Fruit fly (Drosophila melanogaster): ENCODE data around the gene Kal1.

Gene Kal1

DNA sequence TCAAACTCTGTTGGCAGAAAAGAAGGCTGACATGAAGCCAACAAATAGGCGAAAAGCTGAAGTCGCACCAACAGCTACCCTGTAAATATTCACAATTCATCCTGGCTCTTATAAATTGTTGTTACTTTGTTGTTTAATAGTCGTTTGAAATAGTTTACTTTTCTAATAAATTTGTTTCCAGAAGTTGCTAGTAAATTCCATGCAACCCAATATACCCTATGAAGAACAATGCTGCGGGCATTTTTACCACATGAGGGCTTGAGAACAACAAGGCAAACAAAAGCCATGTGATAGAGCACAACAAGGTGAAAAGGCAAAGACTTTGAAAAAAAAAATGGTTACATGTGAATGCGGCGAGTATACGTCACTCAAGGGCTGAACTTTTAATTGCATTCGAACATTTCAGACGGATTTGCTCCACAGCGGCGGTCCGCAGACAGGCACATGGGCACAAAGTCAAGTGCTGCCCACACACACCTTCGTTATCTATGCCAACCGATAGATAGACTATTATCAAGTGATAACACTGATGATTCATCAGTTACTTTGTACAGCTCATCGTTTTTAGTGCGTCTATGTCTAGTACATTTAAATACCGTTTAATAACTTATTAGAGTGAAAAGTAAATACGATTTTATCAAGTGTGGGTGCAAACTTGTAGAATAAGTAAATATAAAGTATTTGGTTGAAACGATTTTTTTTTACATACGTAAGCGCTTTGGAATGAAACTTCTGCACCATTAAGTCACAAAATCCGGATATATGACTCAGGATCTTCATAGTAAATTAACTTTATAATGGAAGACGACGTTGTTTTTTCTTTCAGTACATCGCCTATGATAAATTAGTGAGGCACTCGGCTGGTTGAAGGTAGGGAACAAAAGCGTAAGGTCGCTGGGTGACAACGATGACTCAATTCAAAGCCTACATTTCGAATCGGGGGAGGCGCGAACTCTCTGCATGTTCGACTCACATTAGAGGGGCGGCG is 41.9 kb upstream of the Kal1 start (continued):
- no peak for TF ChIP-seq Hr38 (GFP tag; optimal IDR thresholded peaks at IDR 0.05)
- TF ChIP-seq dsx (GFP tag; optimal IDR thresholded peaks at IDR 0.05; ENCODE audit: poor library complexity, severe bottlenecking): peak; percentile 25
- TF ChIP-seq Smox (GFP tag; optimal IDR thresholded peaks at IDR 0.05): no peak
- TF ChIP-seq CG10669 (GFP tag; optimal IDR thresholded peaks at IDR 0.05): peak; percentile 48
- TF ChIP-seq Gug (GFP tag; IDR thresholded peaks at IDR 0.05): peak; percentile 74
- TF ChIP-seq pdm3 (GFP tag; optimal IDR thresholded peaks at IDR 0.05): peak; percentile 76
- peak; percentile 58 for TF ChIP-seq Sox102F (GFP tag; optimal IDR thresholded peaks at IDR 0.05)
- no peak for TF ChIP-seq CG6854 (GFP tag; optimal IDR thresholded peaks at IDR 0.05)
- peak; percentile 41 for TF ChIP-seq CG11902 (GFP tag; optimal IDR thresholded peaks at IDR 0.05)
- peak; percentile 53 for TF ChIP-seq CG34406 (GFP tag; optimal IDR thresholded peaks at IDR 0.05)
- peak; percentile 68 for TF ChIP-seq net (GFP tag; optimal IDR thresholded peaks at IDR 0.05)
- TF ChIP-seq esn (GFP tag; optimal IDR thresholded peaks at IDR 0.05): peak; percentile 76
- peak in 1 of 2 experiments; percentile 21 for TF ChIP-seq ss (GFP tag; optimal IDR thresholded peaks at IDR 0.05)
- TF ChIP-seq Blimp-1 (GFP tag; optimal IDR thresholded peaks at IDR 0.05): peak; percentile 4
- TF ChIP-seq CG11762 (GFP tag; optimal IDR thresholded peaks at IDR 0.05; ENCODE audit: insufficient read depth): peak; percentile 31
- peak; percentile 17 for TF ChIP-seq fd59A (GFP tag; optimal IDR thresholded peaks at IDR 0.05)
- TF ChIP-seq CG8319 (GFP tag; optimal IDR thresholded peaks at IDR 0.05): peak; percentile 42
- TF ChIP-seq Eip75B (GFP tag; optimal IDR thresholded peaks at IDR 0.05): peak; percentile 52
- peak; percentile 32 for TF ChIP-seq Sox15 (GFP tag; optimal IDR thresholded peaks at IDR 0.05)
- peak; percentile 60 for TF ChIP-seq Ets21C (GFP tag; optimal IDR thresholded peaks at IDR 0.05)
- TF ChIP-seq CG31627 (GFP tag; optimal IDR thresholded peaks at IDR 0.05): peak; percentile 84
- TF ChIP-seq CG4318 (GFP tag; optimal IDR thresholded peaks at IDR 0.05): peak; percentile 36
- peak; percentile 76 for TF ChIP-seq CG15336 (GFP tag; IDR thresholded peaks at IDR 0.05)
- peak; percentile 75 for TF ChIP-seq acj6 (GFP tag; optimal IDR thresholded peaks at IDR 0.05)
- TF ChIP-seq achi (GFP tag; optimal IDR thresholded peaks at IDR 0.05): peak; percentile 74
- TF ChIP-seq CG9139 (GFP tag; optimal IDR thresholded peaks at IDR 0.05): no peak
- TF ChIP-seq Hr39 (GFP tag; optimal IDR thresholded peaks at IDR 0.05): peak; percentile 87
- peak; percentile 17 for TF ChIP-seq fkh (GFP tag; optimal IDR thresholded peaks at IDR 0.05)
- TF ChIP-seq CG6276 (GFP tag; optimal IDR thresholded peaks at IDR 0.05): peak; percentile 43
- TF ChIP-seq CG6808 (GFP tag; optimal IDR thresholded peaks at IDR 0.05): peak; percentile 18
- peak; percentile 25 for TF ChIP-seq dac (GFP tag; optimal IDR thresholded peaks at IDR 0.05)
- TF ChIP-seq CG8119 (GFP tag; IDR thresholded peaks at IDR 0.05): peak; percentile 77
- TF ChIP-seq OdsH (GFP tag; optimal IDR thresholded peaks at IDR 0.05): peak; percentile 71
- TF ChIP-seq CG11294 (GFP tag; IDR thresholded peaks at IDR 0.05): peak; percentile 57; the same call in 1 of the 2 replicates
- TF ChIP-seq CG10631 (GFP tag; optimal IDR thresholded peaks at IDR 0.05): peak; percentile 66

DNA sequence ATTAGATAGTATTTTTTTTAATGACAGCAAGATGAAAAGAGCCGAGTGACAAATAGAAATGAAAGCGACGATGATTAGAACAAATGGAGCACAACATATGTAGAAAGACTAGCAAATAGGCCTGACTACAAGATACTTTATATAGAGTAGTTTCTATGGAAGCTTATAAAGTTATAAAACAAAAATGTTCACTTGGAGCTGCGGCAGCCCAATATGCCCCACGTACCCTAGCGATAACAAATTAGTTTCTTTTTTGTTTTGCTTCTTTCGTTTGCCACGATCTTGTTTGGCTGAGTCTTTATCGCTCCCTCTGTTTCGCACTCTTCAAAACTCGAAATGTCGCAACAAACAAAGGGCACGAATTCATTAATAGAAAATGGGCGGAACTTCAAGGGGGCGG is 40.5 kb upstream of the Kal1 start:
- TF ChIP-seq Sox14 (GFP tag; optimal IDR thresholded peaks at IDR 0.05) (no peak), fkh (GFP tag; optimal IDR thresholded peaks at IDR 0.05) (no peak), CG4318 (GFP tag; optimal IDR thresholded peaks at IDR 0.05) (no peak), Hr4 (GFP tag; optimal IDR thresholded peaks at IDR 0.05) (peak; percentile 26), CG8119 (GFP tag; IDR thresholded peaks at IDR 0.05) (0 out of 3 replicates have a peak, but pooled peaks have one; percentile 17), acj6 (GFP tag; optimal IDR thresholded peaks at IDR 0.05) (no peak), CG32006 (GFP tag; optimal IDR thresholded peaks at IDR 0.05) (peak; percentile 17), Hr38 (GFP tag; optimal IDR thresholded peaks at IDR 0.05) (no peak), pdm3 (GFP tag; optimal IDR thresholded peaks at IDR 0.05) (peak; percentile 5), eg (GFP tag; IDR thresholded peaks at IDR 0.05) (0 out of 3 replicates have a peak, but pooled peaks have one; percentile 15), Smox (GFP tag; optimal IDR thresholded peaks at IDR 0.05) (no peak)

Measured in whole organism, prepupa.